Worm (Caenorhabditis elegans) whole organism, L3 larva: ENCODE measurements around the gene C49F8.3.

Experiments used
- ceh-28 ChIP-seq: fragments of 150-350 bp; optimal IDR thresholded peaks from 2 replicates; lab custom pipeline; 2014; ENCODE audit warnings: missing biosample characterization, missing genetic modification reagents, missing genetic modification characterization
- elt-3 ChIP-seq, 3 experiments: fragments of 150-350 bp in 1 of 3; sonication (generic microtip) in 2 of 3; optimal IDR thresholded peaks; 2 replicates in 2 of 3; 4 replicates in 1 of 3; lab custom pipeline; 2014 to 2017; ENCODE audit warnings: missing biosample characterization in 3 of 3, missing genetic modification characterization in 3 of 3
- nhr-25 ChIP-seq: sonication (generic microtip); optimal IDR thresholded peaks from 2 replicates; lab custom pipeline; 2017; ENCODE audit warnings: missing biosample characterization, missing genetic modification characterization
- nhr-76 ChIP-seq: fragments of 150-350 bp; sonication (generic microtip); optimal IDR thresholded peaks from 5 replicates; lab custom pipeline; 2014; ENCODE audit warnings: missing biosample characterization, missing genetic modification characterization
- pha-4 ChIP-seq: fragments of 150-350 bp; optimal IDR thresholded peaks from 2 replicates; lab custom pipeline; 2014; ENCODE audit warnings: missing biosample characterization, missing genetic modification reagents, missing genetic modification characterization
- sea-2 ChIP-seq: fragments of 150-350 bp; sonication (generic microtip); optimal IDR thresholded peaks from 4 replicates; lab custom pipeline; 2014; ENCODE audit warnings: missing biosample characterization, missing genetic modification reagents, missing genetic modification characterization

DNA sequence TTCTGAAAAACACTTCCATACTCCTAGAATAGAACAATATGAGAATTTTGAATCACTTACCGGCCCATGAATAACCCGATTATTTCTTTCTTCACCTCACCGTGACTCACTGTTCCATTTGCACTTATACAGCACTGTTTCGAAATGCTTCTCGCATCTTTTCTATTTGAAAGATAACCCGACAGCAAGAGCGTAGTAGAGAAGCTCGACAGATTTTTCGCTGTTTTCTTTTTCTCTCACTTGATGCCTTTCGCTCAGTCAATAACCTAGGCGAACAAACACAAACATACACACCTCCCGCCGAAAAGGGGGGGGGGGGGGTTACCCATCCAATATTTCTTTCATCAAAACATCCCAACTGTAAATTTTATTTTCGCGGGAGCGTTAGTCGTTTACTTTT is 14.0 kb upstream of the C49F8.3 start:
- TF ChIP-seq sea-2: no peak
- no peak for TF ChIP-seq elt-3 (tag; optimal IDR thresholded peaks at IDR 0.05; lab: Kevin White, UChicago)
- TF ChIP-seq nhr-76 (tag; lab: Kevin White, UChicago): no peak
- no peak for TF ChIP-seq ceh-28
- TF ChIP-seq pha-4 (tag; lab: Kevin White, UChicago): peak; percentile 90
- no peak for TF ChIP-seq nhr-25
